Fruit fly (Drosophila melanogaster) whole organism, embryonic: ENCODE data around the gene BckdhA.

ENCODE experiments used
- B-H1 ChIP-seq: fragments of 200-800 bp; sonication (Bioruptor generic); IDR thresholded peaks from 3 replicates; pipeline ENCODE4 v1.3.6; 2022; ENCODE audit warnings: missing biosample characterization, missing genetic modification characterization
- Bgb ChIP-seq: fragments of 200-800 bp; sonication (Bioruptor generic); IDR thresholded peaks from 2 replicates; pipeline ENCODE4 v1.3.6; 2022; ENCODE audit warnings: missing biosample characterization, missing genetic modification characterization; ENCODE audit not compliant: partially characterized antibody
- CG1024 ChIP-seq: fragments of 200-800 bp; sonication (Bioruptor generic); IDR thresholded peaks from 2 replicates; pipeline ENCODE4 v1.3.6; 2022; ENCODE audit warnings: missing biosample characterization, missing genetic modification characterization
- CG10565 ChIP-seq: fragments of 200-800 bp; sonication (Bioruptor generic); optimal IDR thresholded peaks from 3 replicates; lab custom pipeline; 2016; ENCODE audit warnings: missing biosample characterization, mild to moderate bottlenecking, missing genetic modification characterization
- CG11504 ChIP-seq: fragments of 200-800 bp; sonication (Bioruptor generic); optimal IDR thresholded peaks from 3 replicates; lab custom pipeline; 2019; ENCODE audit warnings: missing biosample characterization, mild to moderate bottlenecking, missing genetic modification characterization, moderate library complexity
- CG16779 ChIP-seq: fragments of 200-800 bp; sonication (Bioruptor generic); IDR thresholded peaks from 2 replicates; pipeline ENCODE4 v1.3.6; 2022; ENCODE audit warnings: missing biosample characterization, missing genetic modification characterization
- CG17186 ChIP-seq: fragments of 200-800 bp; sonication (Bioruptor generic); optimal IDR thresholded peaks from 3 replicates; lab custom pipeline; 2017; ENCODE audit warnings: missing biosample characterization, missing genetic modification reagents, missing genetic modification characterization
- CG17612 ChIP-seq: fragments of 200-800 bp; sonication (Bioruptor generic); IDR thresholded peaks from 2 replicates; pipeline ENCODE4 v1.3.6; 2022; ENCODE audit warnings: missing biosample characterization, missing genetic modification characterization
- CG17829 ChIP-seq: fragments of 200-800 bp; optimal IDR thresholded peaks from 2 replicates; lab custom pipeline; 2019; ENCODE audit warnings: missing biosample characterization, mild to moderate bottlenecking, missing genetic modification characterization, moderate library complexity
- CG2116 ChIP-seq: fragments of 200-800 bp; sonication (Bioruptor generic); optimal IDR thresholded peaks from 3 replicates; lab custom pipeline; 2018; ENCODE audit warnings: missing biosample characterization, mild to moderate bottlenecking, missing genetic modification characterization
- CG2712 ChIP-seq: fragments of 200-800 bp; optimal IDR thresholded peaks from 3 replicates; lab custom pipeline; 2019; ENCODE audit warnings: missing biosample characterization, mild to moderate bottlenecking, missing genetic modification characterization, moderate library complexity
- CG32772 ChIP-seq: fragments of 200-800 bp; sonication (Bioruptor generic); IDR thresholded peaks from 2 replicates; pipeline ENCODE4 v1.3.6; 2022; ENCODE audit warnings: missing biosample characterization, missing genetic modification characterization
- CG34224 ChIP-seq: fragments of 200-800 bp; sonication (Bioruptor generic); IDR thresholded peaks from 3 replicates; pipeline ENCODE4 v1.3.6; 2022; ENCODE audit warnings: missing biosample characterization, missing genetic modification characterization; ENCODE audit not compliant: partially characterized antibody
- CG43689 ChIP-seq: fragments of 200-800 bp; sonication (Bioruptor generic); IDR thresholded peaks from 2 replicates; pipeline ENCODE4 v1.3.6; 2022; ENCODE audit warnings: missing biosample characterization, missing genetic modification characterization
- CG4404 ChIP-seq: fragments of 200-800 bp; sonication (Bioruptor generic); IDR thresholded peaks from 2 replicates; pipeline ENCODE4 v1.3.6; 2022; ENCODE audit warnings: missing biosample characterization, missing genetic modification characterization
- CG4730 ChIP-seq: fragments of 200-800 bp; sonication (Bioruptor generic); IDR thresholded peaks from 2 replicates; pipeline ENCODE4 v1.3.6; 2022; ENCODE audit warnings: missing biosample characterization, missing genetic modification characterization
- CG4820 ChIP-seq: fragments of 200-800 bp; sonication (Bioruptor generic); optimal IDR thresholded peaks from 3 replicates; lab custom pipeline; 2016; ENCODE audit warnings: missing biosample characterization, missing genetic modification characterization
- CG6272 ChIP-seq: fragments of 200-800 bp; sonication (Bioruptor generic); IDR thresholded peaks from 2 replicates; pipeline ENCODE4 v1.3.6; 2022; ENCODE audit warnings: missing biosample characterization, missing genetic modification characterization
- CG6689 ChIP-seq: fragments of 200-800 bp; sonication (Bioruptor generic); IDR thresholded peaks from 2 replicates; pipeline ENCODE4 v1.3.6; 2022; ENCODE audit warnings: missing biosample characterization, missing genetic modification characterization
- CG7556 ChIP-seq: fragments of 200-800 bp; sonication (Bioruptor generic); optimal IDR thresholded peaks from 2 replicates; lab custom pipeline; 2017; ENCODE audit warnings: missing biosample characterization, mild to moderate bottlenecking, missing genetic modification characterization
- CG7987 ChIP-seq: fragments of 200-800 bp; sonication (Bioruptor generic); optimal IDR thresholded peaks from 2 replicates; lab custom pipeline; 2018; ENCODE audit warnings: missing biosample characterization, mild to moderate bottlenecking, missing genetic modification characterization, moderate library complexity
- CG8359 ChIP-seq: fragments of 200-800 bp; sonication (Bioruptor generic); optimal IDR thresholded peaks from 2 replicates; lab custom pipeline; 2017; ENCODE audit warnings: missing biosample characterization, mild to moderate bottlenecking, missing genetic modification characterization, borderline replicate concordance
- CG8924 ChIP-seq: fragments of 200-800 bp; optimal IDR thresholded peaks from 3 replicates; lab custom pipeline; 2019; ENCODE audit warnings: missing biosample characterization, mild to moderate bottlenecking, missing genetic modification characterization, moderate library complexity
- CG9797 ChIP-seq: fragments of 200-800 bp; sonication (Bioruptor generic); optimal IDR thresholded peaks from 3 replicates; lab custom pipeline; 2018; ENCODE audit warnings: missing biosample characterization, mild to moderate bottlenecking, missing genetic modification characterization
- CG9876 ChIP-seq: fragments of 200-800 bp; sonication (Bioruptor generic); optimal IDR thresholded peaks from 2 replicates; lab custom pipeline; 2016; ENCODE audit warnings: missing biosample characterization, missing genetic modification characterization
- CrebB ChIP-seq: fragments of 200-800 bp; sonication (Bioruptor generic); optimal IDR thresholded peaks from 3 replicates; lab custom pipeline; 2018; ENCODE audit warnings: missing biosample characterization, mild to moderate bottlenecking, missing genetic modification characterization
- E2f2 ChIP-seq: fragments of 200-800 bp; sonication (Bioruptor generic); IDR thresholded peaks from 2 replicates; pipeline ENCODE4 v1.3.6; 2022; ENCODE audit warnings: missing biosample characterization, missing genetic modification characterization
- Hand ChIP-seq: fragments of 200-800 bp; sonication (Bioruptor generic); optimal IDR thresholded peaks from 2 replicates; lab custom pipeline; 2017; ENCODE audit warnings: mild to moderate bottlenecking, missing biosample characterization, missing genetic modification reagents, missing genetic modification characterization
- HmgD ChIP-seq: fragments of 200-800 bp; sonication (Bioruptor generic); optimal IDR thresholded peaks from 3 replicates; lab custom pipeline; 2016; ENCODE audit warnings: missing biosample characterization, missing genetic modification characterization
- Hr51 ChIP-seq, 2 experiments: fragments of 200-800 bp; sonication (Bioruptor generic); optimal IDR thresholded peaks; 2 replicates in 1 of 2; 3 replicates in 1 of 2; lab custom pipeline; 2016 to 2018; ENCODE audit warnings: missing biosample characterization in 2 of 2, missing genetic modification characterization in 2 of 2, mild to moderate bottlenecking in 1 of 2, moderate library complexity in 1 of 2
- Hsf ChIP-seq: fragments of 200-800 bp; sonication (Bioruptor generic); optimal IDR thresholded peaks from 3 replicates; lab custom pipeline; 2016; ENCODE audit warnings: missing biosample characterization, missing genetic modification characterization
- Kr ChIP-seq: fragments of 200-800 bp; sonication (Bioruptor generic); optimal IDR thresholded peaks from 2 replicates; lab custom pipeline; 2017; ENCODE audit warnings: missing biosample characterization, mild to moderate bottlenecking, missing genetic modification characterization
- MESR4 ChIP-seq: fragments of 200-800 bp; sonication (Bioruptor generic); optimal IDR thresholded peaks from 2 replicates; lab custom pipeline; 2018; ENCODE audit warnings: missing biosample characterization, mild to moderate bottlenecking, missing genetic modification characterization, moderate library complexity
- Mrtf ChIP-seq: fragments of 200-800 bp; sonication (Bioruptor generic); IDR thresholded peaks from 3 replicates; pipeline ENCODE4 v1.3.6; 2022; ENCODE audit warnings: missing biosample characterization, missing genetic modification characterization
- Myb ChIP-seq: fragments of 200-800 bp; sonication (Bioruptor generic); optimal IDR thresholded peaks from 2 replicates; lab custom pipeline; 2016; ENCODE audit warnings: missing biosample characterization, missing genetic modification characterization
- Side ChIP-seq: fragments of 200-800 bp; sonication (Bioruptor generic); optimal IDR thresholded peaks from 2 replicates; lab custom pipeline; 2016; ENCODE audit warnings: missing biosample characterization, missing genetic modification characterization
- Vsx1 ChIP-seq: fragments of 200-800 bp; sonication (Bioruptor generic); optimal IDR thresholded peaks from 2 replicates; lab custom pipeline; 2017; ENCODE audit warnings: missing biosample characterization, mild to moderate bottlenecking, missing genetic modification characterization, missing genetic modification reagents
- abd-A ChIP-seq: fragments of 200-800 bp; sonication (Bioruptor generic); optimal IDR thresholded peaks from 3 replicates; lab custom pipeline; 2019; ENCODE audit warnings: missing biosample characterization, mild to moderate bottlenecking, missing genetic modification characterization, moderate library complexity
- bsh ChIP-seq, 2 experiments: fragments of 200-800 bp; sonication (Bioruptor generic); optimal IDR thresholded peaks; 2 replicates each; lab custom pipeline; 2017 to 2018; ENCODE audit warnings: mild to moderate bottlenecking in 2 of 2, missing biosample characterization in 2 of 2, missing genetic modification characterization in 2 of 2, moderate library complexity in 1 of 2
- dati ChIP-seq: fragments of 200-800 bp; sonication (Bioruptor generic); IDR thresholded peaks from 2 replicates; pipeline ENCODE4 v1.3.6; 2022; ENCODE audit warnings: missing biosample characterization, missing genetic modification characterization
- dpn ChIP-seq, 2 experiments: fragments of 200-800 bp; sonication (Bioruptor generic); optimal IDR thresholded peaks; 3 replicates each; lab custom pipeline; 2016; ENCODE audit warnings: missing biosample characterization in 2 of 2, missing genetic modification characterization in 2 of 2
- fd96Cb ChIP-seq: fragments of 200-800 bp; sonication (Bioruptor generic); optimal IDR thresholded peaks from 2 replicates; lab custom pipeline; 2018; ENCODE audit warnings: missing biosample characterization, mild to moderate bottlenecking, missing genetic modification characterization, moderate library complexity
- gt ChIP-seq: fragments of 200-800 bp; sonication (Bioruptor generic); IDR thresholded peaks from 2 replicates; pipeline ENCODE4 v1.3.6; 2022; ENCODE audit warnings: missing biosample characterization, missing genetic modification characterization
- nerfin-1 ChIP-seq: fragments of 200-800 bp; sonication (Bioruptor generic); optimal IDR thresholded peaks from 3 replicates; lab custom pipeline; 2019; ENCODE audit warnings: missing biosample characterization, mild to moderate bottlenecking, missing genetic modification characterization, moderate library complexity
- p53 ChIP-seq: fragments of 200-800 bp; sonication (Bioruptor generic); optimal IDR thresholded peaks from 2 replicates; lab custom pipeline; 2016; ENCODE audit warnings: missing biosample characterization, missing genetic modification characterization
- pnt ChIP-seq: fragments of 200-800 bp; sonication (Bioruptor generic); optimal IDR thresholded peaks from 3 replicates; lab custom pipeline; 2016; ENCODE audit warnings: missing biosample characterization, missing genetic modification characterization
- row ChIP-seq: fragments of 200-800 bp; sonication (Bioruptor generic); IDR thresholded peaks from 3 replicates; pipeline ENCODE4 v1.3.6; 2022; ENCODE audit warnings: missing biosample characterization, missing genetic modification characterization
- stc ChIP-seq: fragments of 200-800 bp; sonication (Bioruptor generic); IDR thresholded peaks from 2 replicates; pipeline ENCODE4 v1.3.6; 2022; ENCODE audit warnings: missing biosample characterization, missing genetic modification characterization
- tin ChIP-seq: fragments of 200-800 bp; sonication (Bioruptor generic); optimal IDR thresholded peaks from 3 replicates; lab custom pipeline; 2016; ENCODE audit warnings: missing biosample characterization, missing genetic modification characterization
- wor ChIP-seq: fragments of 200-800 bp; sonication (Bioruptor generic); IDR thresholded peaks from 2 replicates; pipeline ENCODE4 v1.3.6; 2022; ENCODE audit warnings: missing biosample characterization, missing genetic modification characterization

The BckdhA gene

dm6 chr3R:9551013-9551658, 4.4 kb upstream of the BckdhA start (continued):
- no peak for TF ChIP-seq CG2712 (tag; lab: Kevin White, UChicago)
- TF ChIP-seq CG4730 (GFP tag; lab: Robert Waterston, UW): no peak
- TF ChIP-seq fd96Cb: no peak
- TF ChIP-seq CrebB (tag; lab: Kevin White, UChicago): peak; percentile 68
- no peak for TF ChIP-seq CG4404 (GFP tag; lab: Robert Waterston, UW)
- no peak for TF ChIP-seq CG8359
- no peak for TF ChIP-seq Hsf (GFP tag; lab: Kevin White, UChicago)
- no peak for TF ChIP-seq CG34224
- no peak for TF ChIP-seq CG4820 (GFP tag; lab: Kevin White, UChicago)
- no peak for TF ChIP-seq gt (GFP tag; lab: Robert Waterston, UW)
- peak in 1 of 2 experiments; percentile 17 for TF ChIP-seq Hr51 (GFP tag; optimal IDR thresholded peaks at IDR 0.05; lab: Kevin White, UChicago)
- TF ChIP-seq dati (GFP tag; lab: Robert Waterston, UW): no peak
- no peak for TF ChIP-seq CG11504 (tag; lab: Kevin White, UChicago)
- TF ChIP-seq abd-A: no peak
- no peak for TF ChIP-seq row (GFP tag; lab: Robert Waterston, UW)
- TF ChIP-seq CG9797 (GFP tag; lab: Kevin White, UChicago): no peak
- TF ChIP-seq Myb (GFP tag; lab: Kevin White, UChicago): no peak
- TF ChIP-seq CG6272 (GFP tag; lab: Robert Waterston, UW): no peak
- no peak for TF ChIP-seq Mrtf
- no peak for TF ChIP-seq CG10565 (GFP tag; lab: Kevin White, UChicago)
- no peak for TF ChIP-seq B-H1
- TF ChIP-seq CG1024 (GFP tag; lab: Robert Waterston, UW): no peak
- TF ChIP-seq CG43689 (GFP tag; lab: Robert Waterston, UW): no peak
- TF ChIP-seq p53 (GFP tag; lab: Kevin White, UChicago): no peak
- no peak for TF ChIP-seq CG32772 (GFP tag; lab: Robert Waterston, UW)
- TF ChIP-seq CG2116 (GFP tag; lab: Kevin White, UChicago): no peak
- no peak for TF ChIP-seq E2f2 (GFP tag; lab: Robert Waterston, UW)
- peak; percentile 24 for TF ChIP-seq Vsx1 (GFP tag; lab: Kevin White, UChicago)
- TF ChIP-seq CG17829 (tag; lab: Kevin White, UChicago): no peak
- peak; percentile 56 for TF ChIP-seq Hand (GFP tag; lab: Kevin White, UChicago)
- TF ChIP-seq wor (GFP tag; lab: Robert Waterston, UW): no peak
- no peak for TF ChIP-seq stc (GFP tag; lab: Robert Waterston, UW)
- TF ChIP-seq bsh (GFP tag; optimal IDR thresholded peaks at IDR 0.05; lab: Kevin White, UChicago): peak in 1 of 2 experiments; percentile 9
- TF ChIP-seq Side: peak; percentile 66
- no peak for TF ChIP-seq CG17612 (GFP tag; lab: Robert Waterston, UW)
- peak; percentile 15 for TF ChIP-seq tin (GFP tag; lab: Kevin White, UChicago)
- no peak for TF ChIP-seq Kr
- TF ChIP-seq nerfin-1: peak; percentile 43
- TF ChIP-seq CG6689: no peak
- peak; percentile 96 for TF ChIP-seq MESR4
- TF ChIP-seq CG7987: peak; percentile 81
- no peak for TF ChIP-seq CG9876 (GFP tag; lab: Kevin White, UChicago)
- peak; percentile 26 for TF ChIP-seq CG17186 (GFP tag; lab: Kevin White, UChicago)
- TF ChIP-seq HmgD (GFP tag; lab: Kevin White, UChicago): peak; percentile 83
- TF ChIP-seq CG7556 (GFP tag; lab: Kevin White, UChicago): peak; percentile 31
- TF ChIP-seq CG8924: peak; percentile 53
- no peak for TF ChIP-seq Bgb
- no peak for TF ChIP-seq CG16779 (GFP tag; lab: Robert Waterston, UW)
- TF ChIP-seq pnt (GFP tag; lab: Kevin White, UChicago): no peak
- TF ChIP-seq dpn (GFP tag; optimal IDR thresholded peaks at IDR 0.05; lab: Kevin White, UChicago): peak; percentile 5 to 12
